Worm (Caenorhabditis elegans) whole organism, late embryonic: ENCODE results near the gene col-150.

Source experiments
- C08G9.2 ChIP-seq: sonication (generic microtip); optimal IDR thresholded peaks from 2 replicates; lab custom pipeline; 2016; ENCODE audit warnings: mild to moderate bottlenecking, missing genetic modification characterization, moderate library complexity, missing compliant biosample characterization
- C38D4.7 ChIP-seq: fragments of 200-800 bp; sonication (Bioruptor generic); optimal IDR thresholded peaks from 2 replicates; lab custom pipeline; 2018; ENCODE audit warnings: mild to moderate bottlenecking, missing genetic modification characterization, moderate library complexity, missing compliant biosample characterization
- K02D7.2 ChIP-seq: sonication (generic microtip); optimal IDR thresholded peaks from 2 replicates; lab custom pipeline; 2017; ENCODE audit warnings: mild to moderate bottlenecking, missing genetic modification characterization, missing compliant biosample characterization
- K09A11.1 ChIP-seq: sonication (generic microtip); optimal IDR thresholded peaks from 2 replicates; lab custom pipeline; 2017; ENCODE audit warnings: antibody characterized with exemption, mild to moderate bottlenecking, missing genetic modification characterization, missing compliant biosample characterization; ENCODE audit not compliant: insufficient read depth
- T23F11.4 ChIP-seq: fragments of 200-800 bp; sonication (Bioruptor generic); optimal IDR thresholded peaks from 2 replicates; lab custom pipeline; 2018; ENCODE audit warnings: mild to moderate bottlenecking, missing genetic modification characterization, missing compliant biosample characterization
- Y22D7AL.16 ChIP-seq: sonication (generic microtip); optimal IDR thresholded peaks from 2 replicates; lab custom pipeline; 2016; ENCODE audit warnings: missing genetic modification characterization, missing compliant biosample characterization
- ceh-2 ChIP-seq: sonication (generic microtip); optimal IDR thresholded peaks from 2 replicates; lab custom pipeline; 2016; ENCODE audit warnings: missing genotype, missing genetic modification characterization, missing compliant biosample characterization
- ceh-31 ChIP-seq: sonication (generic microtip); optimal IDR thresholded peaks from 2 replicates; lab custom pipeline; 2016; ENCODE audit warnings: missing genetic modification characterization, missing compliant biosample characterization
- ceh-34 ChIP-seq: sonication (generic microtip); optimal IDR thresholded peaks from 2 replicates; lab custom pipeline; 2016; ENCODE audit warnings: mild to moderate bottlenecking, missing genetic modification characterization, missing compliant biosample characterization
- dmd-4 ChIP-seq: sonication (generic microtip); optimal IDR thresholded peaks from 2 replicates; lab custom pipeline; 2016; ENCODE audit warnings: borderline replicate concordance, missing genetic modification characterization, missing compliant biosample characterization
- elt-4 ChIP-seq: sonication (generic microtip); optimal IDR thresholded peaks from 2 replicates; lab custom pipeline; 2016; ENCODE audit warnings: missing genetic modification characterization, missing compliant biosample characterization
- ets-4 ChIP-seq: sonication (generic microtip); optimal IDR thresholded peaks from 2 replicates; lab custom pipeline; 2016; ENCODE audit warnings: missing genetic modification characterization, missing compliant biosample characterization
- eyg-1 ChIP-seq: sonication (generic microtip); optimal IDR thresholded peaks from 2 replicates; lab custom pipeline; 2016; ENCODE audit warnings: missing genotype, missing genetic modification characterization, missing compliant biosample characterization
- fax-1 ChIP-seq: sonication (generic microtip); optimal IDR thresholded peaks from 2 replicates; lab custom pipeline; 2016; ENCODE audit warnings: missing genotype, missing genetic modification characterization, missing compliant biosample characterization
- hlh-30 ChIP-seq: sonication (generic microtip); optimal IDR thresholded peaks from 2 replicates; lab custom pipeline; 2017; ENCODE audit warnings: antibody characterized with exemption, missing genetic modification characterization, missing compliant biosample characterization; ENCODE audit not compliant: insufficient read depth
- lim-6 ChIP-seq: sonication (generic microtip); optimal IDR thresholded peaks from 2 replicates; lab custom pipeline; 2016; ENCODE audit warnings: missing genetic modification characterization, missing compliant biosample characterization
- lin-11 ChIP-seq: fragments of 200-800 bp; sonication (Bioruptor generic); optimal IDR thresholded peaks from 2 replicates; lab custom pipeline; 2018; ENCODE audit warnings: mild to moderate bottlenecking, missing genetic modification characterization, missing compliant biosample characterization
- nhr-232 ChIP-seq: sonication (generic microtip); optimal IDR thresholded peaks from 2 replicates; lab custom pipeline; 2016; ENCODE audit warnings: missing genetic modification characterization, missing compliant biosample characterization
- npax-4 ChIP-seq: sonication (generic microtip); optimal IDR thresholded peaks from 2 replicates; lab custom pipeline; 2016; ENCODE audit warnings: missing genetic modification characterization, missing compliant biosample characterization
- odd-2 ChIP-seq: sonication (generic microtip); optimal IDR thresholded peaks from 2 replicates; lab custom pipeline; 2017; ENCODE audit warnings: antibody characterized with exemption, mild to moderate bottlenecking, missing genetic modification characterization, missing compliant biosample characterization
- pax-1 ChIP-seq: fragments of 150-350 bp; optimal IDR thresholded peaks from 2 replicates; lab custom pipeline; 2014; ENCODE audit warnings: missing biosample characterization, missing genetic modification characterization
- pha-2 ChIP-seq: sonication (generic microtip); optimal IDR thresholded peaks from 2 replicates; lab custom pipeline; 2017; ENCODE audit warnings: mild to moderate bottlenecking, missing genetic modification characterization, missing compliant biosample characterization
- pha-4 ChIP-seq: fragments of 150-350 bp; optimal IDR thresholded peaks from 2 replicates; lab custom pipeline; 2018; ENCODE audit warnings: missing biosample characterization, missing genetic modification reagents, missing genetic modification characterization
- pqm-1 ChIP-seq: sonication (generic microtip); optimal IDR thresholded peaks from 2 replicates; lab custom pipeline; 2016; ENCODE audit warnings: missing genetic modification characterization, missing compliant biosample characterization
- sdc-2 ChIP-seq: sonication (generic microtip); optimal IDR thresholded peaks from 2 replicates; lab custom pipeline; 2016; ENCODE audit warnings: missing genotype, missing genetic modification characterization, missing compliant biosample characterization
- sox-2 ChIP-seq: fragments of 200-800 bp; sonication (Bioruptor generic); IDR thresholded peaks from 2 replicates; pipeline ENCODE4 v1.3.6; 2022; ENCODE audit warnings: missing genetic modification reagents, missing genetic modification characterization, missing compliant biosample characterization
- sox-4 ChIP-seq: sonication (generic microtip); optimal IDR thresholded peaks from 2 replicates; lab custom pipeline; 2017; ENCODE audit warnings: mild to moderate bottlenecking, missing genetic modification characterization, inconsistent platforms, missing compliant biosample characterization
- tbx-2 ChIP-seq: sonication (generic microtip); optimal IDR thresholded peaks from 2 replicates; lab custom pipeline; 2016; ENCODE audit warnings: missing genetic modification characterization, missing compliant biosample characterization
- unc-3 ChIP-seq, 2 experiments: fragments of 200-800 bp in 1 of 2; sonication (Bioruptor generic) in 1 of 2; sonication (generic microtip) in 1 of 2; conservative IDR thresholded peaks in 1 of 2; optimal IDR thresholded peaks in 1 of 2; 2 replicates each; pipeline versions ENCODE4 v1.3.6 to Lab custom; 2016 to 2022; ENCODE audit warnings: missing compliant biosample characterization in 2 of 2, missing genetic modification characterization in 2 of 2, missing genetic modification reagents in 1 of 2
- unc-42 ChIP-seq: sonication (generic microtip); optimal IDR thresholded peaks from 2 replicates; lab custom pipeline; 2016; ENCODE audit warnings: missing genotype, missing genetic modification characterization, missing compliant biosample characterization
- unc-86 ChIP-seq: sonication (generic microtip); optimal IDR thresholded peaks from 2 replicates; lab custom pipeline; 2016; ENCODE audit warnings: missing genetic modification characterization, missing compliant biosample characterization
- zip-5 ChIP-seq: sonication (generic microtip); optimal IDR thresholded peaks from 2 replicates; lab custom pipeline; 2016; ENCODE audit warnings: missing genetic modification characterization, missing compliant biosample characterization
- ztf-16 ChIP-seq: sonication (generic microtip); optimal IDR thresholded peaks from 2 replicates; lab custom pipeline; 2017; ENCODE audit warnings: missing genetic modification characterization, missing compliant biosample characterization

The col-150 gene

ce11 chrV:10252682-10253081 is 41.8 kb downstream of the col-150 start:
- no peak for TF ChIP-seq sox-2 (GFP tag; lab: Robert Waterston, UW)
- TF ChIP-seq T23F11.4: no peak
- no peak for TF ChIP-seq C38D4.7 (GFP tag; lab: Kevin White, UChicago)
- TF ChIP-seq zip-5 (tag; lab: Kevin White, UChicago): no peak
- no peak for TF ChIP-seq lin-11 (tag; lab: Kevin White, UChicago)
- no peak for TF ChIP-seq ztf-16 (tag; lab: Kevin White, UChicago)
- TF ChIP-seq ceh-2 (tag; lab: Kevin White, UChicago): no peak
- no peak for TF ChIP-seq unc-86
- no peak for TF ChIP-seq fax-1 (tag; lab: Kevin White, UChicago)
- no peak for TF ChIP-seq Y22D7AL.16
- TF ChIP-seq unc-42 (tag; lab: Kevin White, UChicago): no peak
- TF ChIP-seq ets-4 (tag; lab: Kevin White, UChicago): no peak
- no peak for TF ChIP-seq pha-4 (tag; lab: Kevin White, UChicago)
- no peak for TF ChIP-seq npax-4 (tag; lab: Kevin White, UChicago)
- TF ChIP-seq K09A11.1: no peak

ce11 chrV:10249515-10249914 is 44.9 kb downstream of the col-150 start:
- TF ChIP-seq unc-86 (no peak), pha-4 (tag; lab: Kevin White, UChicago) (no peak), eyg-1 (tag; lab: Kevin White, UChicago) (no peak)

DNA sequence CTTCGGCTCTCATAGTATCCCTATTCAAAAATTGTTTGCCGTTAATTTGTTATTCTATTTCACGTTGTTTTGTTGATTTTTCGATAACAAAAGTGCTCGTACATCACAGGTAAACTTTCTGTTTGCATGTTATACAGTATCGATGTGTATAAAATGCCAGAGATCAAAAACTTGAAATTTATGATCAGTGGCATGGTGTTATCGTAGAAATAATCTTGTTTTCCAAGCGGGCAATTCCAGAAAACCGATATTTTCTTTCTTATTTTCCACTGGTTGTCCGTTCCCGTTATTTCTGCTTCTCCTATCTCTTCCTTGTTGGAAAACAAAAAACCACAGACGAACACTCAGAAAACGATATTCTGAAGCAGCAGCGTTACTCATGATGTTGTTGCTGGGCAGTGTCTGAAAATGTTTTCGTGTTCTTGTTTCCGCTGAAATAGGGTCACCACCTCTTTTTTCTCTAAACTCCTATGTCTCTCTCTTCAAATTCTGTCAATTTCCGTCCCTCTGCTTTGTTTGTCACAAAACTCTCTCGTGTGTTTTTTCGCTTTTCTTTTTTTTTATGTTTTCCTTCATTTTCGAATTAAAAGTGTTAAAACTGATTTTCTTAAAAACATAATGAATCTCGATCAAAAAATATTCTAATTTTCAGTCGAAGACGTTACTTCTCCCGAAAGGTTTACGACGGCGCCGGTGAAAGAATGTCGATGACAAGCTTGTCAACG is 46.0 kb downstream of the col-150 start, which contains the start of gene akt-1:
Gene akt-1, plus strand, starts transcription at position 651 of the 725 bp plus-strand sequence.
- no peak for TF ChIP-seq odd-2
- TF ChIP-seq T23F11.4: no peak

ce11 chrV:10247673-10248239 is 46.7 kb downstream of the col-150 start:
- TF ChIP-seq nhr-232 (tag; lab: Kevin White, UChicago): no peak
- TF ChIP-seq pqm-1 (tag; lab: Kevin White, UChicago): no peak
- no peak for TF ChIP-seq elt-4 (tag; lab: Kevin White, UChicago)
- no peak for TF ChIP-seq dmd-4 (tag; lab: Kevin White, UChicago)
- TF ChIP-seq eyg-1 (tag; lab: Kevin White, UChicago): no peak
- no peak for TF ChIP-seq C08G9.2
- TF ChIP-seq sox-4 (tag; lab: Kevin White, UChicago): no peak
- TF ChIP-seq pha-2 (tag; lab: Kevin White, UChicago): no peak
- no peak for TF ChIP-seq tbx-2
- no peak for TF ChIP-seq K02D7.2

ce11 chrV:10246967-10247366 is 47.5 kb downstream of the col-150 start:
- TF ChIP-seq ceh-31 (tag; lab: Kevin White, UChicago): no peak
- TF ChIP-seq unc-3 (GFP tag; conservative IDR thresholded peaks at IDR 0.05; lab: Robert Waterston, UW): no peak
- TF ChIP-seq unc-3 (tag; optimal IDR thresholded peaks at IDR 0.05; lab: Kevin White, UChicago): no peak
- TF ChIP-seq hlh-30 (tag; lab: Kevin White, UChicago): no peak
- TF ChIP-seq pha-4 (tag; lab: Kevin White, UChicago): no peak

DNA sequence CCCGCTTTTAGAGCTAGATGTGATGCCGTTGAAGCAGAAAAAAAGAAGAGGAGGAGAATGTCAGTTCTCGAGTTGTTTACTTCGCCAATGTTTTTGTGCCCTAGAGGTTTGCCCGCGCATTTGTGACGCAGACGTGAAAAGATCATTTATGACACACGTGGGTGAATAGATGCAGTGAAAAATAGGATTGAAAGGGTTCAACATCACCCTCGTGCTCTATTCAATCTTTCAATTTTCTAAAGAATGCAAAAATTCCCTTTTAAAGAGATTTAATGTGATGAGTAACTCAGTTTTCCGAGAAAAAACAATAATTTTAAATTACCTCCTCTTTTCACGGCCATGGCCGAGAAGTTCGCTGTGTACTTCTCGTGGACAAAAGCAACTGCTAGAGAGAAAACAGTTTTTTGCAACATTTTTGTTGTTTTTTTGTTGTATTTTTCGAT is 48.0 kb downstream of the col-150 start:
- TF ChIP-seq hlh-30 (tag; lab: Kevin White, UChicago) (peak; percentile 2), lim-6 (tag; lab: Kevin White, UChicago) (no peak), pax-1 (tag; lab: Kevin White, UChicago) (no peak), ceh-34 (no peak), unc-42 (tag; lab: Kevin White, UChicago) (peak; percentile 17), fax-1 (tag; lab: Kevin White, UChicago) (no peak), ets-4 (tag; lab: Kevin White, UChicago) (no peak), sdc-2 (tag; lab: Kevin White, UChicago) (no peak)
